Fruit fly (Drosophila melanogaster) whole organism, embryonic: Measurements from ENCODE around the gene Frmd5.

Experiments used
- Ada2b ChIP-seq: fragments of 200-800 bp; sonication (Bioruptor generic); IDR thresholded peaks from 2 replicates; pipeline ENCODE4 v1.3.6; 2022; ENCODE audit warnings: missing biosample characterization, missing genetic modification characterization
- CG12659 ChIP-seq: fragments of 200-800 bp; sonication (Bioruptor generic); optimal IDR thresholded peaks from 3 replicates; lab custom pipeline; 2017; ENCODE audit warnings: mild to moderate bottlenecking, missing biosample characterization, missing genetic modification reagents, missing genetic modification characterization
- CG15696 ChIP-seq: fragments of 200-800 bp; sonication (Bioruptor generic); optimal IDR thresholded peaks from 2 replicates; lab custom pipeline; 2019; ENCODE audit warnings: missing biosample characterization, mild to moderate bottlenecking, missing genetic modification characterization, moderate library complexity
- CG18011 ChIP-seq: fragments of 200-800 bp; sonication (Bioruptor generic); optimal IDR thresholded peaks from 2 replicates; lab custom pipeline; 2017; ENCODE audit warnings: missing biosample characterization, missing genetic modification characterization, mild to moderate bottlenecking, moderate library complexity, missing genotype
- CG6654 ChIP-seq: fragments of 200-800 bp; sonication (Bioruptor generic); optimal IDR thresholded peaks from 2 replicates; lab custom pipeline; 2017; ENCODE audit warnings: missing biosample characterization, mild to moderate bottlenecking, missing genetic modification characterization
- cg ChIP-seq: fragments of 200-800 bp; sonication (Bioruptor generic); optimal IDR thresholded peaks from 3 replicates; lab custom pipeline; 2019; ENCODE audit warnings: missing biosample characterization, mild to moderate bottlenecking, missing genetic modification characterization, moderate library complexity
- kay ChIP-seq: fragments of 200-800 bp; sonication (Bioruptor generic); optimal IDR thresholded peaks from 2 replicates; lab custom pipeline; 2016; ENCODE audit warnings: missing biosample characterization, missing genetic modification characterization

DNA sequence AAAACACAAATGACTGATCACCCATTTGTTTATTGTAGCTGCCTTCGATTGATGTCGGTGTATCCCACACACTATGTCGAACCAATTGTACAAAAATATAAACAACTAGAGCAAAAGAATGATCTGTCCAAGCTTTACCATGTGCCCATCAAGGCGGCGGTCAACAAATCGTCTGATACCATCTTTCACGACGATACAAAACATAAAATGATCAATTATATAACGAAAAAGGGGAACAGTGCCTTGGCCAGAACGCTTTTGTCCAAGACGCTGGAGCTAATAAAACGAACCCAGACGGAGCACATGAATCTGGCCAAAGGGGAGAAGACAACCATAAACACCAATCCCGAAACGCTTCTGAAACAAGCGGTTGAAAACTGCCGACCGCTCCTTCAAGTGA, 42.6 kb downstream of the Frmd5 start:
- TF ChIP-seq kay (GFP tag; lab: Kevin White, UChicago) (no peak), cg (GFP tag; lab: Kevin White, UChicago) (no peak), CG6654 (GFP tag; lab: Kevin White, UChicago) (no peak), CG15696 (tag; lab: Kevin White, UChicago) (no peak), CG12659 (GFP tag; lab: Kevin White, UChicago) (no peak), CG18011 (GFP tag; lab: Kevin White, UChicago) (no peak), Ada2b (no peak)
